Worm (Caenorhabditis elegans) whole organism, L2 larva: Measurements from ENCODE around the gene T27A10.5.

ENCODE experiments used
- C34F6.9 ChIP-seq: fragments of 150-350 bp; optimal IDR thresholded peaks from 2 replicates; lab custom pipeline; 2014; ENCODE audit warnings: missing biosample characterization, missing genetic modification characterization
- F13H6.1 ChIP-seq: sonication (generic microtip); optimal IDR thresholded peaks from 2 replicates; lab custom pipeline; 2016; ENCODE audit warnings: missing genetic modification characterization, missing compliant biosample characterization
- R02D3.7 ChIP-seq: fragments of 150-350 bp; optimal IDR thresholded peaks from 2 replicates; lab custom pipeline; 2014; ENCODE audit warnings: missing biosample characterization, missing genetic modification characterization
- Y55F3AM.14 ChIP-seq: fragments of 200-800 bp; sonication (Bioruptor generic); optimal IDR thresholded peaks from 2 replicates; lab custom pipeline; 2018; ENCODE audit warnings: mild to moderate bottlenecking, missing genetic modification characterization, missing compliant biosample characterization
- alr-1 ChIP-seq: fragments of 150-350 bp; optimal IDR thresholded peaks from 2 replicates; lab custom pipeline; 2014; ENCODE audit warnings: missing biosample characterization, missing genetic modification characterization
- aly-2 ChIP-seq: fragments of 150-350 bp; optimal IDR thresholded peaks from 2 replicates; lab custom pipeline; 2014; ENCODE audit warnings: missing biosample characterization, missing genetic modification characterization
- ama-1 ChIP-seq: fragments of 150-350 bp; optimal IDR thresholded peaks from 2 replicates; lab custom pipeline; 2018; ENCODE audit warnings: inconsistent platforms
- blmp-1 ChIP-seq: sonication (generic microtip); optimal IDR thresholded peaks from 2 replicates; lab custom pipeline; 2017; ENCODE audit warnings: missing genetic modification characterization, mild to moderate bottlenecking, missing compliant biosample characterization, antibody characterized with exemption, moderate library complexity; ENCODE audit not compliant: insufficient read depth
- ceh-82 ChIP-seq: fragments of 150-350 bp; optimal IDR thresholded peaks from 2 replicates; lab custom pipeline; 2014; ENCODE audit warnings: missing biosample characterization, missing genetic modification characterization
- crh-2 ChIP-seq: sonication (generic microtip); optimal IDR thresholded peaks from 2 replicates; lab custom pipeline; 2017; ENCODE audit warnings: missing biosample characterization, missing genetic modification characterization
- egl-27 ChIP-seq: sonication (generic microtip); optimal IDR thresholded peaks from 3 replicates; lab custom pipeline; 2017; ENCODE audit warnings: missing biosample characterization, missing genetic modification reagents, missing genetic modification characterization
- elt-1 ChIP-seq: fragments of 150-350 bp; optimal IDR thresholded peaks from 2 replicates; lab custom pipeline; 2014; ENCODE audit warnings: missing biosample characterization, missing genetic modification characterization
- elt-3 ChIP-seq: sonication (generic microtip); optimal IDR thresholded peaks from 2 replicates; lab custom pipeline; 2017; ENCODE audit warnings: missing biosample characterization, missing genetic modification characterization
- fos-1 ChIP-seq: fragments of 150-350 bp; optimal IDR thresholded peaks from 2 replicates; lab custom pipeline; 2014; ENCODE audit warnings: missing biosample characterization, missing genetic modification characterization
- gmeb-1 ChIP-seq: fragments of 150-350 bp; optimal IDR thresholded peaks from 2 replicates; lab custom pipeline; 2014; ENCODE audit warnings: missing biosample characterization, missing genetic modification characterization
- lin-11 ChIP-seq: fragments of 150-350 bp; sonication (generic microtip); optimal IDR thresholded peaks from 2 replicates; lab custom pipeline; 2014; ENCODE audit warnings: missing biosample characterization, missing genetic modification characterization, inconsistent platforms, mixed read lengths
- lin-13 ChIP-seq: fragments of 150-350 bp; optimal IDR thresholded peaks from 2 replicates; lab custom pipeline; 2014; ENCODE audit warnings: missing biosample characterization, missing genetic modification reagents, missing genetic modification characterization
- lin-39 ChIP-seq: fragments of 150-350 bp; optimal IDR thresholded peaks from 2 replicates; lab custom pipeline; 2014; ENCODE audit warnings: missing biosample characterization, missing genetic modification reagents, missing genetic modification characterization
- mab-5 ChIP-seq: fragments of 150-350 bp; optimal IDR thresholded peaks from 2 replicates; lab custom pipeline; 2014; ENCODE audit warnings: missing biosample characterization, missing genetic modification characterization
- nhr-10 ChIP-seq: sonication (generic microtip); optimal IDR thresholded peaks from 2 replicates; lab custom pipeline; 2017; ENCODE audit warnings: missing biosample characterization, missing genetic modification characterization
- nhr-12 ChIP-seq: fragments of 150-350 bp; optimal IDR thresholded peaks from 2 replicates; lab custom pipeline; 2014; ENCODE audit warnings: missing biosample characterization, missing genetic modification characterization
- nhr-129 ChIP-seq: fragments of 150-350 bp; optimal IDR thresholded peaks from 2 replicates; lab custom pipeline; 2014; ENCODE audit warnings: missing biosample characterization, missing genetic modification characterization
- nhr-23 ChIP-seq: fragments of 150-350 bp; optimal IDR thresholded peaks from 2 replicates; lab custom pipeline; 2014; ENCODE audit warnings: missing biosample characterization, missing genetic modification reagents, missing genetic modification characterization
- nhr-6 ChIP-seq: fragments of 150-350 bp; optimal IDR thresholded peaks from 2 replicates; lab custom pipeline; 2014; ENCODE audit warnings: missing biosample characterization, missing genetic modification characterization
- peb-1 ChIP-seq: fragments of 150-350 bp; optimal IDR thresholded peaks from 2 replicates; lab custom pipeline; 2014; ENCODE audit warnings: missing biosample characterization, missing genetic modification characterization
- skn-1 ChIP-seq: sonication (generic microtip); optimal IDR thresholded peaks from 2 replicates; lab custom pipeline; 2017; ENCODE audit warnings: missing biosample characterization, missing genetic modification characterization
- sma-9 ChIP-seq, 2 experiments: fragments of 150-350 bp in 1 of 2; sonication (generic microtip) in 1 of 2; optimal IDR thresholded peaks; 2 replicates each; lab custom pipeline; 2014 to 2016; ENCODE audit warnings: missing genetic modification characterization in 2 of 2, mild to moderate bottlenecking in 1 of 2, missing biosample characterization in 1 of 2, missing compliant biosample characterization in 1 of 2, missing genetic modification reagents in 1 of 2, moderate library complexity in 1 of 2
- snpc-4 ChIP-seq: fragments of 150-350 bp; optimal IDR thresholded peaks from 2 replicates; lab custom pipeline; 2014; ENCODE audit warnings: missing biosample characterization, missing genetic modification characterization
- unc-39 ChIP-seq: fragments of 150-350 bp; optimal IDR thresholded peaks from 2 replicates; lab custom pipeline; 2014; ENCODE audit warnings: missing biosample characterization, missing genetic modification characterization
- unc-55 ChIP-seq: fragments of 150-350 bp; sonication (generic microtip); optimal IDR thresholded peaks from 3 replicates; lab custom pipeline; 2014; ENCODE audit warnings: missing biosample characterization, missing genetic modification reagents, missing genetic modification characterization
- unc-62 ChIP-seq: fragments of 150-350 bp; optimal IDR thresholded peaks from 2 replicates; lab custom pipeline; 2014; ENCODE audit warnings: missing biosample characterization, missing genetic modification reagents, missing genetic modification characterization
- zag-1 ChIP-seq: fragments of 150-350 bp; optimal IDR thresholded peaks from 2 replicates; lab custom pipeline; 2014; ENCODE audit warnings: missing biosample characterization, missing genetic modification characterization
- ztf-1 ChIP-seq: fragments of 200-800 bp; sonication (Bioruptor generic); conservative IDR thresholded peaks from 2 replicates; pipeline ENCODE4 v1.3.6; 2022; ENCODE audit warnings: missing genetic modification characterization, missing compliant biosample characterization
- ztf-4 ChIP-seq: fragments of 150-350 bp; optimal IDR thresholded peaks from 2 replicates; lab custom pipeline; 2014; ENCODE audit warnings: missing biosample characterization, missing genetic modification characterization

The T27A10.5 gene

DNA sequence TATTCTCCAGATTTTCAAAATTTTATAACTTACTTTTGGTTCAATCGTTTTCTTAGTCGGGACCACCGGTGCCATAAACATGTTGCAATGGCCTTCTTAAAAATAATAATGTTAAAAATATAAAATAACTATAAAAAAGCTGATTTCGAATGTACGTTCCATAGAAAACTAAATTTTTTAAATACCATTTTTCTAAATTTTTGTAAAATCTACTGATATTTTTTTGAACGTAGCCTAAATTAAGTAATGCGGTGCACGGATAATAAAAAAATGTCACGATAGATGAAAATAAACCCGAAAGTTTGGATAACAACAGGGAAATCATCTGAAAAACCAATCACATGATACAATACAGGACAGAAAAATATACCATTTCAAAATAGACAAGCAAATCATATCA is at the start of gene T27A10.5:
TSS of gene T27A10.5 (minus strand) at position 101 of the 400 bp plus-strand sequence.
- TF ChIP-seq peb-1 (tag; lab: Kevin White, UChicago) (no peak), alr-1 (no peak), unc-55 (GFP tag; lab: Kevin White, UChicago) (no peak), lin-11 (tag; lab: Kevin White, UChicago) (no peak), gmeb-1 (tag; lab: Kevin White, UChicago) (no peak), ceh-82 (tag; lab: Kevin White, UChicago) (no peak), ztf-1 (no peak), aly-2 (no peak), F13H6.1 (tag; lab: Kevin White, UChicago) (no peak), nhr-10 (no peak), unc-62 (GFP tag; lab: Kevin White, UChicago) (no peak), egl-27 (tag; lab: Kevin White, UChicago) (no peak), fos-1 (no peak), R02D3.7 (no peak), mab-5 (no peak)

DNA sequence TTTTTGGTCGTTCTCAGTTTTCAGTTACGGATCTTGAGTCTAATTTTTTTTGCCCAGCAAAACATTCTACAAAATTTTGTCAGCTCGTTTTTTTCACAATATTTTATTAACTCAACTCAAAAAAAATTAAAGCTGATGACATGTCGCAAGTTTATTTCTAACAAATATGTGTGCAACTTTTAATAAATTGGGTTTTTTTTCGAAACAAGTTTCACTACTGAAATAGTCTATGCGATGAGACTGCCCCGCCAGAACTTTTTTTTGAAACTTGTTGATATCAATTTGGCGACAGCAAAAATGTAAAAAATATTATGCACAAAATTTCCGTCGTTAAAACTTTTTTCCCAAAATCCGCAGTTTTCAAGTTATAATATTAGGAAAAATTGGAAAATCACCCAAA is 49.8 kb upstream of the T27A10.5 start, which contains the start of gene C18B2.2:
TSS of gene C18B2.2 (plus strand) at position 301 of the 400 bp plus-strand sequence.
- TF ChIP-seq lin-39 (tag; lab: Kevin White, UChicago) (no peak), unc-39 (no peak), snpc-4 (tag; lab: Kevin White, UChicago) (no peak), F13H6.1 (tag; lab: Kevin White, UChicago) (no peak), nhr-12 (no peak), C34F6.9 (tag; lab: Kevin White, UChicago) (no peak), fos-1 (no peak), R02D3.7 (no peak)

DNA sequence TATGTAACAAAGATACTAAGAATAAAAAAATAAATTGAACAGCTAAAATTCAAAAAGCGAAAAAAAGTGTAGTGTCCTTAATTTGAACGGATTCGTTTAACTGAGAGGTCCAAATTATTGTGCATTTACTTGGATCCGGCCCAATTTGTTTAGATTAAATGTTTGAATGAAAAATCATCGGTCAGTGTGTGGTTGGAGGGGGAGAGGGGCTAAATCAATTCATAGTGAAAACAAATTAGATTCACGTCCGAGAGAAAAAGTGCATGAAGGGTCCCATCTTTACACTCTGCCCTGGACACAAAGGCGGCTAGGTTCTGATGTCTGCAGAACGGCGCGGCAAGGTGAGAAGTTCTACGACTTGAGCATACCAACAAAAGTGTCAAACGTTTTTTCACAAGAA is 45.5 kb upstream of the T27A10.5 start:
- TF ChIP-seq lin-13 (no peak), blmp-1 (tag; lab: Kevin White, UChicago) (no peak), nhr-10 (no peak), Y55F3AM.14 (GFP tag; lab: Kevin White, UChicago) (no peak)

DNA sequence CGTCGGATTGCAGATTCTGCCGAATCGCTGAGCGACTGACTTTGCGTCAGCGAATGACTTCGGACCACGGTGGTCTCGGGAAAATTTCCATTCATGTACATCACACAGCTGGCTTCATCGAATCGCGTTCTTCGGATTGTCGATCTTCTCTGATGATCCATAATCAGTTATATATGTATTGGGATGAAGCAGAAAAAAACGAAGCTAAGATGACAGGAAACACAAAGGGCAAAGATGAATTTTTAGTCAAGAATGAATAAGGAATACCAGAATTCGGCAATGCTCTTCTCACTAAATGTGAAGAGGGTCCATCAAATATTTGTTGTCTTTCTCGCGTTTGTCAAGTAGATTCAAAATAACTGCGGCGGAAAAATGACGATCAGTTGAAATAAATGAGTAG is 43.8 kb upstream of the T27A10.5 start, which contains the start of gene del-9:
TSS of gene del-9 (minus strand) at position 101 of the 400 bp plus-strand sequence.
- no peak for TF ChIP-seq nhr-23 (tag; lab: Kevin White, UChicago)
- TF ChIP-seq ceh-82 (tag; lab: Kevin White, UChicago) = no peak
- TF ChIP-seq lin-13 = no peak
- TF ChIP-seq Y55F3AM.14 (GFP tag; lab: Kevin White, UChicago) = no peak
- no peak for TF ChIP-seq nhr-129
- TF ChIP-seq egl-27 (tag; lab: Kevin White, UChicago) = no peak
- TF ChIP-seq ama-1 = no peak
- TF ChIP-seq alr-1 = no peak
- no peak for TF ChIP-seq aly-2

DNA sequence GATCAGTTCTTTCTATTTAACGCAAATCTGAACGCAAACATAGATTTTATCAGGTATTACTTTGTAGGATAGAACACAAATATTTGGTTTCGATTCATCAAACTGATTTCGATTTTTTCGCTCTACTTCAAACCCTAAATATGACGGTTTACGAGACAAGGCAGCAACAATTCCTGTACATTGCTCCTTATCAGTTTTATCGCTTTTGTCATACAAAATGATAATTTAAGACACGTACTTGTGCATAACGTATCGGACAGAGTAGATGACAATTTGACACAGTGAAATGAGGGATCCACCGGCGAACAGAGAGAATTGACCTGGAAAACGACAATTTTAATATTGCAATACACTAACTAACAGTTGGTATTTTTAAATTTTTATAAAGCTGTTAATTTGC is 40.3 kb upstream of the T27A10.5 start:
- peak; percentile 94 for TF ChIP-seq fos-1
- peak; percentile 61 for TF ChIP-seq crh-2 (tag; lab: Kevin White, UChicago)
- TF ChIP-seq nhr-6 (tag; lab: Kevin White, UChicago) = no peak
- TF ChIP-seq ztf-4 = no peak
- TF ChIP-seq skn-1 (tag; lab: Kevin White, UChicago) = no peak
- TF ChIP-seq aly-2 = no peak

- TF ChIP-seq elt-3 (tag; lab: Kevin White, UChicago) (no peak), nhr-12 (no peak), C34F6.9 (tag; lab: Kevin White, UChicago) (no peak), unc-55 (GFP tag; lab: Kevin White, UChicago) (no peak), nhr-10 (no peak), sma-9 (GFP tag; optimal IDR thresholded peaks at IDR 0.05; lab: Kevin White, UChicago) (no peak), sma-9 (tag; optimal IDR thresholded peaks at IDR 0.05; lab: Kevin White, UChicago) (no peak), elt-1 (tag; lab: Kevin White, UChicago) (no peak), unc-39 (no peak), lin-13 (no peak), ztf-1 (no peak), Y55F3AM.14 (GFP tag; lab: Kevin White, UChicago) (no peak), zag-1 (tag; lab: Kevin White, UChicago) (no peak)
These were observed 38.4 kb upstream of the T27A10.5 start for ce11 chrX:3611740-3612139.
